Fruit fly (Drosophila melanogaster): ENCODE results near the gene Blos2.

Blos2 gene

dm6 chr3L:11043650-11044049 lies 17.7 kb upstream of the Blos2 start:
- no peak for TF ChIP-seq Pif1B (GFP tag; optimal IDR thresholded peaks at IDR 0.05)
- no peak for TF ChIP-seq rn (GFP tag; IDR thresholded peaks at IDR 0.05)
- TF ChIP-seq Pif1A (GFP tag; optimal IDR thresholded peaks at IDR 0.05) = no peak
- no peak for TF ChIP-seq EcR (GFP tag; optimal IDR thresholded peaks at IDR 0.05)
- no peak for TF ChIP-seq CG10348 (GFP tag; IDR thresholded peaks at IDR 0.05)
- TF ChIP-seq CG34367 (tag; optimal IDR thresholded peaks at IDR 0.05) = no peak
- no peak for TF ChIP-seq CG32121 (GFP tag; IDR thresholded peaks at IDR 0.05)
- no peak for TF ChIP-seq CG13204 (GFP tag; optimal IDR thresholded peaks at IDR 0.05)
- TF ChIP-seq fd96Ca (GFP tag; IDR thresholded peaks at IDR 0.05) = no peak
- no peak for TF ChIP-seq CG8159 (tag; optimal IDR thresholded peaks at IDR 0.05)
- no peak for TF ChIP-seq CG12605 (GFP tag; IDR thresholded peaks at IDR 0.05)
- no peak for TF ChIP-seq D1 (tag; optimal IDR thresholded peaks at IDR 0.05)
- TF ChIP-seq CG9948 (tag; optimal IDR thresholded peaks at IDR 0.05) = no peak
- no peak for TF ChIP-seq Snoo (tag; optimal IDR thresholded peaks at IDR 0.05)

DNA sequence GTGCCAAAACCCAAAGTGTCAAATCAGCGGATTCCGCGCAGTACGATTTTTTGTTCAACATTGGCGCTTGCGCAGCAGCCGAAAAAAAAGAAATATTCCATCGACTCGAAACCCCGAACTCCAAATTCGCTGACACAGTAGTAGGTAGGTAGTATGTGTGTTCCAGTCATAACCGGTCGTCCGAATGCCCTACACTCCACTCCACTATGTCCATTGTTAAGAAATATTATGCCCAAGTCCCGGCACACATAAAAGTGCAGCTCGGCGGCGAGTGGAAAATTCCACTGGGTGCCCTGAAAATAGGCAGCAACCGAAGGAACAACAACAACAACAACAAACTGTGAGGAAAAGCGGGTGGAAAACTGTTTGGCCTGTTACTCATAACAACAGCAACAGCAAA lies 16.4 kb upstream of the Blos2 start:
- TF ChIP-seq CG14655 (GFP tag; optimal IDR thresholded peaks at IDR 0.05) (no peak), Pif1A (GFP tag; optimal IDR thresholded peaks at IDR 0.05) (no peak), CG12605 (GFP tag; IDR thresholded peaks at IDR 0.05) (no peak), CG9948 (tag; optimal IDR thresholded peaks at IDR 0.05) (no peak), CG10348 (GFP tag; IDR thresholded peaks at IDR 0.05) (no peak), Pif1B (GFP tag; optimal IDR thresholded peaks at IDR 0.05) (no peak), D1 (tag; optimal IDR thresholded peaks at IDR 0.05) (no peak), CG8301 (tag; optimal IDR thresholded peaks at IDR 0.05) (no peak), gl (tag; optimal IDR thresholded peaks at IDR 0.05) (no peak), CG4496 (GFP tag; IDR thresholded peaks at IDR 0.05) (no peak), Snoo (tag; optimal IDR thresholded peaks at IDR 0.05) (no peak), CG17806 (tag; optimal IDR thresholded peaks at IDR 0.05) (no peak), EcR (GFP tag; optimal IDR thresholded peaks at IDR 0.05) (no peak), Ets98B (GFP tag; IDR thresholded peaks at IDR 0.05) (no peak), fd96Ca (GFP tag; IDR thresholded peaks at IDR 0.05) (no peak), CG8159 (tag; optimal IDR thresholded peaks at IDR 0.05) (no peak), rn (GFP tag; IDR thresholded peaks at IDR 0.05) (no peak), CG34367 (tag; optimal IDR thresholded peaks at IDR 0.05) (no peak)

DNA sequence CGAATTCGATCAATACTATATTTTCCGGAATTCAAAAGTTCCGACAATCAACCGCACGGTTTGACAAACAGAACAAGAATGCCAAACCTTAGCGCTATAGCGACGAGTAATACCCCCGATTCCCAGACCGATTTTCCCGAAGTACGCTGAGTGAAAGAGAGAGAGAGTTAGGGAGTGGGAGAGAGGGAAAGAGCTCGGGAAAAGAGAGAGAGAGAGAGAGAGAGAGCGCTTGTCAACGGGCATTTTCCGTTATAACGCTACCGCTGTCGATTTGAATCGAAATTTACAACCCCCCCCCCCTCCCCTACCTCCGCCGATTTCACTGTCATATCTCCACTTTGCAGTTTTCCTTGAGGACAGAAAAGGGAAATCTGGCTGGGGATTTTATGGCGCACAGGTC lies 14.8 kb upstream of the Blos2 start:
- TF ChIP-seq Snoo (tag; optimal IDR thresholded peaks at IDR 0.05) (no peak), CG34367 (tag; optimal IDR thresholded peaks at IDR 0.05) (no peak), CG8301 (tag; optimal IDR thresholded peaks at IDR 0.05) (no peak), EcR (GFP tag; optimal IDR thresholded peaks at IDR 0.05) (no peak)

DNA sequence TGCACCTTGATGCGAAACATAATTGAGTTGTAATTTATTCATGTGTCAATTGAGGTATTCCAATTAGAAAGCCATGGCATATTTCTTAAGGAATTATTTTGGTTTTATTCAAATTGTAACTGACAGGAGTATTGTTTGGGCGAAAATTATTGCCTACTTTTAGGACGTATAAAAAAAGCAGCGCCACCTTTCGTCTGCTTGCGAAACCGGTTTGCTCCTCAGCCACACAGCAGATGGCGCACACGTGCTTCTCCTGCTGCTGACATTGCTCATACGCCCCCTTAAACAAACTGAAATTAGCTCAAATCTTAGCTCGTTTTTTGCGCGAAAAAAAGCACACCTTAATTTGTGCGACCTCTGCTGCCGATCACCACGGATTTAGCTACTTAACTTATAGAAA lies 13.5 kb upstream of the Blos2 start:
- TF ChIP-seq CG13204 (GFP tag; optimal IDR thresholded peaks at IDR 0.05) = no peak
- TF ChIP-seq rn (GFP tag; IDR thresholded peaks at IDR 0.05) = no peak
- peak; percentile 68 for TF ChIP-seq Snoo (tag; optimal IDR thresholded peaks at IDR 0.05)
- no peak for TF ChIP-seq CG8159 (tag; optimal IDR thresholded peaks at IDR 0.05)
- TF ChIP-seq CG17806 (tag; optimal IDR thresholded peaks at IDR 0.05) = no peak
- TF ChIP-seq Pif1B (GFP tag; optimal IDR thresholded peaks at IDR 0.05) = no peak
- TF ChIP-seq CG4496 (GFP tag; IDR thresholded peaks at IDR 0.05) = peak; percentile 79
- TF ChIP-seq EcR (GFP tag; optimal IDR thresholded peaks at IDR 0.05) = no peak
- peak; percentile 65 for TF ChIP-seq D1 (tag; optimal IDR thresholded peaks at IDR 0.05)
- TF ChIP-seq CG9948 (tag; optimal IDR thresholded peaks at IDR 0.05) = no peak
- TF ChIP-seq Ets98B (GFP tag; IDR thresholded peaks at IDR 0.05) = peak; percentile 45; the same call in 1 of the 2 replicates
- no peak for TF ChIP-seq CG12605 (GFP tag; IDR thresholded peaks at IDR 0.05)
- no peak for TF ChIP-seq fd96Ca (GFP tag; IDR thresholded peaks at IDR 0.05)
- 0 out of 2 replicates have a peak, but pooled peaks have one; percentile 36 for TF ChIP-seq CG32121 (GFP tag; IDR thresholded peaks at IDR 0.05)
- peak; percentile 29 for TF ChIP-seq CG34367 (tag; optimal IDR thresholded peaks at IDR 0.05)
- no peak for TF ChIP-seq CG15710 (tag; optimal IDR thresholded peaks at IDR 0.05)
- peak; percentile 1 for TF ChIP-seq gl (tag; optimal IDR thresholded peaks at IDR 0.05)
- TF ChIP-seq CG14655 (GFP tag; optimal IDR thresholded peaks at IDR 0.05) = no peak
- TF ChIP-seq CG8301 (tag; optimal IDR thresholded peaks at IDR 0.05) = no peak
- peak; percentile 13 for TF ChIP-seq Pif1A (GFP tag; optimal IDR thresholded peaks at IDR 0.05)
- TF ChIP-seq CG10348 (GFP tag; IDR thresholded peaks at IDR 0.05) = no peak

- no peak for TF ChIP-seq CG8159 (tag; optimal IDR thresholded peaks at IDR 0.05)
- TF ChIP-seq CG32121 (GFP tag; IDR thresholded peaks at IDR 0.05) = 0 out of 2 replicates have a peak, but pooled peaks have one; percentile 12
Measured at dm6 chr3L:11049414-11049813, 12.0 kb upstream of the Blos2 start.

- TF ChIP-seq D1 (tag; optimal IDR thresholded peaks at IDR 0.05) = no peak
- no peak for TF ChIP-seq gl (tag; optimal IDR thresholded peaks at IDR 0.05)
- TF ChIP-seq CG34367 (tag; optimal IDR thresholded peaks at IDR 0.05) = no peak
- TF ChIP-seq CG13204 (GFP tag; optimal IDR thresholded peaks at IDR 0.05) = no peak
- no peak for TF ChIP-seq CG9948 (tag; optimal IDR thresholded peaks at IDR 0.05)
- no peak for TF ChIP-seq EcR (GFP tag; optimal IDR thresholded peaks at IDR 0.05)
- no peak for TF ChIP-seq CG12605 (GFP tag; IDR thresholded peaks at IDR 0.05)
- TF ChIP-seq Snoo (tag; optimal IDR thresholded peaks at IDR 0.05) = no peak
- no peak for TF ChIP-seq CG14655 (GFP tag; optimal IDR thresholded peaks at IDR 0.05)
- TF ChIP-seq CG15710 (tag; optimal IDR thresholded peaks at IDR 0.05) = no peak
- TF ChIP-seq Pif1B (GFP tag; optimal IDR thresholded peaks at IDR 0.05) = no peak
- TF ChIP-seq rn (GFP tag; IDR thresholded peaks at IDR 0.05) = no peak
- TF ChIP-seq CG32121 (GFP tag; IDR thresholded peaks at IDR 0.05) = no peak
Measured at dm6 chr3L:11051271-11051670, 10.1 kb upstream of the Blos2 start, which contains the start of gene CG43693. CG43693 (minus strand) TSS chr3L:11051371.

Measured in whole organism, pupa.